Worm (Caenorhabditis elegans) whole organism, L3 larva: ENCODE results near the gene C18D11.1.

Experiments
- ceh-9 ChIP-seq: sonication (generic microtip); optimal IDR thresholded peaks from 2 replicates; lab custom pipeline; 2018; ENCODE audit warnings: missing biosample characterization, missing genetic modification characterization
- daf-12 ChIP-seq: fragments of 150-350 bp; optimal IDR thresholded peaks from 2 replicates; lab custom pipeline; 2014; ENCODE audit warnings: missing biosample characterization, missing genetic modification reagents, missing genetic modification characterization
- egl-27 ChIP-seq: sonication (generic microtip); optimal IDR thresholded peaks from 4 replicates; lab custom pipeline; 2017; ENCODE audit warnings: missing biosample characterization, missing genetic modification reagents, missing genetic modification characterization
- elt-3 ChIP-seq, 3 experiments: fragments of 150-350 bp in 1 of 3; sonication (generic microtip) in 2 of 3; optimal IDR thresholded peaks; 2 replicates in 2 of 3; 4 replicates in 1 of 3; lab custom pipeline; 2014 to 2017; ENCODE audit warnings: missing biosample characterization in 3 of 3, missing genetic modification characterization in 3 of 3
- hmg-11 ChIP-seq: sonication (generic microtip); optimal IDR thresholded peaks from 2 replicates; lab custom pipeline; 2016; ENCODE audit warnings: missing genetic modification characterization, missing compliant biosample characterization
- jun-1 ChIP-seq: fragments of 150-350 bp; optimal IDR thresholded peaks from 2 replicates; lab custom pipeline; 2014; ENCODE audit warnings: missing biosample characterization, missing genetic modification reagents, missing genetic modification characterization
- nhr-237 ChIP-seq: fragments of 150-350 bp; optimal IDR thresholded peaks from 2 replicates; lab custom pipeline; 2014; ENCODE audit warnings: missing biosample characterization, missing genetic modification characterization
- tbx-2 ChIP-seq: sonication (generic microtip); optimal IDR thresholded peaks from 2 replicates; lab custom pipeline; 2016; ENCODE audit warnings: mild to moderate bottlenecking, missing genetic modification characterization, missing compliant biosample characterization
- ztf-11 ChIP-seq: fragments of 150-350 bp; optimal IDR thresholded peaks from 2 replicates; lab custom pipeline; 2014; ENCODE audit warnings: missing biosample characterization, missing genetic modification characterization

- no peak for TF ChIP-seq daf-12 (tag; lab: Kevin White, UChicago)
- no peak for TF ChIP-seq hmg-11 (tag; lab: Kevin White, UChicago)
- TF ChIP-seq ceh-9 (tag; lab: Kevin White, UChicago), result no peak
- no peak for TF ChIP-seq nhr-237 (tag; lab: Kevin White, UChicago)
- no peak for TF ChIP-seq elt-3 (tag; optimal IDR thresholded peaks at IDR 0.05; lab: Kevin White, UChicago)
- TF ChIP-seq jun-1 (tag; lab: Kevin White, UChicago), result no peak
- no peak for TF ChIP-seq tbx-2 (tag; lab: Kevin White, UChicago)
- TF ChIP-seq ztf-11 (tag; lab: Kevin White, UChicago), result no peak
- no peak for TF ChIP-seq egl-27 (tag; lab: Kevin White, UChicago)
Observed at ce11 chrIII:11806695-11807094, 9.7 kb upstream of the C18D11.1 start, which contains the start of gene C18D11.7.
